Worm (Caenorhabditis elegans) whole organism, late embryonic: ENCODE measurements around the gene Y57G11B.6.

Experiments used
- C38D4.7 ChIP-seq: fragments of 200-800 bp; sonication (Bioruptor generic); optimal IDR thresholded peaks from 2 replicates; lab custom pipeline; 2018; ENCODE audit warnings: mild to moderate bottlenecking, missing genetic modification characterization, moderate library complexity, missing compliant biosample characterization
- F13H6.1 ChIP-seq: sonication (generic microtip); optimal IDR thresholded peaks from 2 replicates; lab custom pipeline; 2016; ENCODE audit warnings: missing genetic modification characterization, missing compliant biosample characterization
- K02D7.2 ChIP-seq: sonication (generic microtip); optimal IDR thresholded peaks from 2 replicates; lab custom pipeline; 2017; ENCODE audit warnings: mild to moderate bottlenecking, missing genetic modification characterization, missing compliant biosample characterization
- ahr-1 ChIP-seq: sonication (generic microtip); optimal IDR thresholded peaks from 2 replicates; lab custom pipeline; 2016; ENCODE audit warnings: missing genetic modification characterization, missing compliant biosample characterization
- ceh-18 ChIP-seq: sonication (generic microtip); optimal IDR thresholded peaks from 2 replicates; lab custom pipeline; 2016; ENCODE audit warnings: missing genetic modification characterization, missing compliant biosample characterization
- ceh-19 ChIP-seq: fragments of 200-800 bp; sonication (Bioruptor generic); optimal IDR thresholded peaks from 2 replicates; lab custom pipeline; 2018; ENCODE audit warnings: mild to moderate bottlenecking, missing genetic modification characterization, missing compliant biosample characterization
- ceh-2 ChIP-seq: sonication (generic microtip); optimal IDR thresholded peaks from 2 replicates; lab custom pipeline; 2016; ENCODE audit warnings: missing genotype, missing genetic modification characterization, missing compliant biosample characterization
- ceh-22 ChIP-seq: sonication (generic microtip); optimal IDR thresholded peaks from 2 replicates; lab custom pipeline; 2017; ENCODE audit warnings: missing biosample characterization, missing genetic modification characterization
- ceh-24 ChIP-seq: sonication (generic microtip); optimal IDR thresholded peaks from 2 replicates; lab custom pipeline; 2016; ENCODE audit warnings: mild to moderate bottlenecking, missing genetic modification characterization, missing compliant biosample characterization
- ceh-30 ChIP-seq: fragments of 150-350 bp; optimal IDR thresholded peaks from 2 replicates; lab custom pipeline; 2014; ENCODE audit warnings: missing biosample characterization, missing genetic modification characterization
- ceh-34 ChIP-seq: sonication (generic microtip); optimal IDR thresholded peaks from 2 replicates; lab custom pipeline; 2016; ENCODE audit warnings: mild to moderate bottlenecking, missing genetic modification characterization, missing compliant biosample characterization
- ceh-45 ChIP-seq: fragments of 200-800 bp; sonication (Bioruptor generic); IDR thresholded peaks from 2 replicates; pipeline ENCODE4 v1.3.6; 2022; ENCODE audit warnings: missing genetic modification reagents, missing genetic modification characterization, missing compliant biosample characterization
- ceh-6 ChIP-seq: fragments of 200-800 bp; sonication (Bioruptor generic); optimal IDR thresholded peaks from 2 replicates; lab custom pipeline; 2018; ENCODE audit warnings: mild to moderate bottlenecking, missing genetic modification characterization, missing compliant biosample characterization
- ceh-9 ChIP-seq: sonication (generic microtip); optimal IDR thresholded peaks from 2 replicates; lab custom pipeline; 2016; ENCODE audit warnings: mild to moderate bottlenecking, missing genetic modification characterization, inconsistent platforms, missing compliant biosample characterization
- dve-1 ChIP-seq: sonication (generic microtip); optimal IDR thresholded peaks from 2 replicates; lab custom pipeline; 2017; ENCODE audit warnings: antibody characterized with exemption, mild to moderate bottlenecking, missing genetic modification characterization, missing compliant biosample characterization
- elt-2 ChIP-seq: sonication (generic microtip); optimal IDR thresholded peaks from 2 replicates; lab custom pipeline; 2016; ENCODE audit warnings: missing genetic modification reagents, missing genetic modification characterization, missing compliant biosample characterization
- elt-4 ChIP-seq: sonication (generic microtip); optimal IDR thresholded peaks from 2 replicates; lab custom pipeline; 2016; ENCODE audit warnings: missing genetic modification characterization, missing compliant biosample characterization
- ets-4 ChIP-seq: sonication (generic microtip); optimal IDR thresholded peaks from 2 replicates; lab custom pipeline; 2016; ENCODE audit warnings: missing genetic modification characterization, missing compliant biosample characterization
- fax-1 ChIP-seq: sonication (generic microtip); optimal IDR thresholded peaks from 2 replicates; lab custom pipeline; 2016; ENCODE audit warnings: missing genotype, missing genetic modification characterization, missing compliant biosample characterization
- gmeb-2 ChIP-seq: sonication (generic microtip); optimal IDR thresholded peaks from 2 replicates; lab custom pipeline; 2016; ENCODE audit warnings: missing genetic modification characterization, inconsistent platforms, missing compliant biosample characterization
- hlh-13 ChIP-seq: fragments of 200-800 bp; sonication (Bioruptor generic); optimal IDR thresholded peaks from 2 replicates; lab custom pipeline; 2018; ENCODE audit warnings: mild to moderate bottlenecking, missing genetic modification characterization, missing compliant biosample characterization
- hlh-15 ChIP-seq: sonication (generic microtip); optimal IDR thresholded peaks from 2 replicates; lab custom pipeline; 2016; ENCODE audit warnings: missing genetic modification characterization, missing compliant biosample characterization
- hlh-30 ChIP-seq: sonication (generic microtip); optimal IDR thresholded peaks from 2 replicates; lab custom pipeline; 2017; ENCODE audit warnings: antibody characterized with exemption, missing genetic modification characterization, missing compliant biosample characterization; ENCODE audit not compliant: insufficient read depth
- hlh-6 ChIP-seq: sonication (generic microtip); optimal IDR thresholded peaks from 2 replicates; lab custom pipeline; 2016; ENCODE audit warnings: missing genotype, missing genetic modification characterization, missing compliant biosample characterization
- lim-6 ChIP-seq: sonication (generic microtip); optimal IDR thresholded peaks from 2 replicates; lab custom pipeline; 2016; ENCODE audit warnings: missing genetic modification characterization, missing compliant biosample characterization
- madf-2 ChIP-seq: sonication (generic microtip); optimal IDR thresholded peaks from 2 replicates; lab custom pipeline; 2017; ENCODE audit warnings: missing genetic modification characterization, missing compliant biosample characterization
- mec-3 ChIP-seq: sonication (generic microtip); optimal IDR thresholded peaks from 2 replicates; lab custom pipeline; 2016; ENCODE audit warnings: borderline replicate concordance, missing genetic modification characterization, missing compliant biosample characterization
- pat-9 ChIP-seq: fragments of 200-800 bp; sonication (Bioruptor generic); optimal IDR thresholded peaks from 2 replicates; lab custom pipeline; 2018; ENCODE audit warnings: mild to moderate bottlenecking, missing genetic modification characterization, moderate library complexity, missing compliant biosample characterization
- pha-2 ChIP-seq: sonication (generic microtip); optimal IDR thresholded peaks from 2 replicates; lab custom pipeline; 2017; ENCODE audit warnings: mild to moderate bottlenecking, missing genetic modification characterization, missing compliant biosample characterization
- pha-4 ChIP-seq: fragments of 150-350 bp; optimal IDR thresholded peaks from 2 replicates; lab custom pipeline; 2018; ENCODE audit warnings: missing biosample characterization, missing genetic modification reagents, missing genetic modification characterization
- pqm-1 ChIP-seq: sonication (generic microtip); optimal IDR thresholded peaks from 2 replicates; lab custom pipeline; 2016; ENCODE audit warnings: missing genetic modification characterization, missing compliant biosample characterization
- sox-4 ChIP-seq: sonication (generic microtip); optimal IDR thresholded peaks from 2 replicates; lab custom pipeline; 2017; ENCODE audit warnings: mild to moderate bottlenecking, missing genetic modification characterization, inconsistent platforms, missing compliant biosample characterization
- syd-9 ChIP-seq: sonication (generic microtip); optimal IDR thresholded peaks from 2 replicates; lab custom pipeline; 2016; ENCODE audit warnings: mild to moderate bottlenecking, missing genetic modification characterization, moderate library complexity, missing compliant biosample characterization
- tbx-7 ChIP-seq: sonication (generic microtip); optimal IDR thresholded peaks from 2 replicates; lab custom pipeline; 2016; ENCODE audit warnings: missing genotype, missing genetic modification characterization, missing compliant biosample characterization
- ztf-16 ChIP-seq: sonication (generic microtip); optimal IDR thresholded peaks from 2 replicates; lab custom pipeline; 2017; ENCODE audit warnings: missing genetic modification characterization, missing compliant biosample characterization

Y57G11B.6 gene

DNA sequence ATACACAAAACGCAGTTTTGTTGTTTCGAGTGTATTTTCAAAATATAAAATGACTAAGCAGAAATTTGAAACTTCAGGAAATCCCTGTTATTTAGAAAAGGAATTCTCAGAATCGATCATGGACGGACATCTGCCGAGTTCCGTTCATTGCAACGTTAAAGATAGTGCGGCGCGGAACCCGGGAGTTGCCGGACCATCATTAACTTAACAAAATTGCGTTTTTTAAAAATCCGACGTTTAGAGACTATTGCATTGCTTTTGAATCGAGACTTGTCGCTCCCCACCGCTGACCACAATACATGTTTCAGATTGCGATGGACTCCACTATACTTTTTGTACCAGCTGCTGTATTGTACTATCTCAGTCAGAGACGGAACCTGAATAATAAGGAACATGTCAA is 24.7 kb downstream of the Y57G11B.6 start:
- no peak for TF ChIP-seq ceh-2 (tag; lab: Kevin White, UChicago)

DNA sequence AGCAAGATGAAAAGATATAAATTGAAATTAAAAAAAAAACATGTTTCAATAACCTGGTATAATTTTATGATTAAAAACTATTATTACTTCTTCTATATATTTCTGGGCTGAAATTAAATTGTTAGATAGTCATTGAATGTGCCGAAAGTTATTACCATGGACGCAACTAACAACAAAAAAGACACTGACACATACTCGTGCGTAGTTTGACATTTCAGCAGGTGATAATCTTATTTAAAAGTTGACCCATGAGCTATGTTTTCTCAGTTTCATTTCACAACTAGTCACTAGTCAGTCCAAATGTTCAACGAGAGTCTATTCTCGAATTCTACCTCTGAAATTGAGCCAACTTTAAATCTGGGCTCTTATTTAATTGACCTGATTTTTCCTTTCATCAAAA is 26.0 kb downstream of the Y57G11B.6 start, which contains the start of gene T27E7.3:
TSS of gene T27E7.3 (plus strand) at position 301 of the 400 bp plus-strand sequence.
- no peak for TF ChIP-seq tbx-7 (tag; lab: Kevin White, UChicago)
- TF ChIP-seq fax-1 (tag; lab: Kevin White, UChicago), result no peak
- no peak for TF ChIP-seq ceh-2 (tag; lab: Kevin White, UChicago)

DNA sequence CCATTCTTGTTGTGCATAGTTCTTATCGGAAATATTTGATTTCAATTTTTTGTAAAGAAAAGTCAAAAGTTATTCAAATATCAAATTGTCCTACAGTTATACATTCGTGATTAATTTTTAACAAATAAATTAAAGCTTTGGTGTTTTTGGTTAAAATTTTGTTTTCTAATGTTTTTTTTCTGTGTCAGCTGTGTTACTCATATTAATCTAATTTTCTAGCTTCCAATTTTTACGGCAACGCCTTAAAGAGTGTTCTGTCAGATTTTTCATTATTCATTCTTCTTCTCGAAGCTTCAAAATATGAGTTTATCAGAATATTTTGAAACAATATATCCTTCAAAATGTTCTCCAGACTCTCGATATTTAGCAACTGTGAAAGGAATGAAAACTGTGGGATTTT is 31.1 kb downstream of the Y57G11B.6 start, which contains the start of gene srh-63:
TSS of gene srh-63 (plus strand) at position 301 of the 400 bp plus-strand sequence.
- no peak for TF ChIP-seq mec-3
- no peak for TF ChIP-seq ahr-1 (tag; lab: Kevin White, UChicago)
- no peak for TF ChIP-seq pqm-1 (tag; lab: Kevin White, UChicago)
- TF ChIP-seq hlh-15 (tag; lab: Kevin White, UChicago), result no peak
- TF ChIP-seq ceh-45, result no peak
- TF ChIP-seq hlh-6 (tag; lab: Kevin White, UChicago), result no peak
- TF ChIP-seq hlh-30 (tag; lab: Kevin White, UChicago), result no peak
- no peak for TF ChIP-seq ceh-34
- TF ChIP-seq pha-2 (tag; lab: Kevin White, UChicago), result no peak
- no peak for TF ChIP-seq hlh-13
- no peak for TF ChIP-seq ceh-30 (tag; lab: Kevin White, UChicago)

DNA sequence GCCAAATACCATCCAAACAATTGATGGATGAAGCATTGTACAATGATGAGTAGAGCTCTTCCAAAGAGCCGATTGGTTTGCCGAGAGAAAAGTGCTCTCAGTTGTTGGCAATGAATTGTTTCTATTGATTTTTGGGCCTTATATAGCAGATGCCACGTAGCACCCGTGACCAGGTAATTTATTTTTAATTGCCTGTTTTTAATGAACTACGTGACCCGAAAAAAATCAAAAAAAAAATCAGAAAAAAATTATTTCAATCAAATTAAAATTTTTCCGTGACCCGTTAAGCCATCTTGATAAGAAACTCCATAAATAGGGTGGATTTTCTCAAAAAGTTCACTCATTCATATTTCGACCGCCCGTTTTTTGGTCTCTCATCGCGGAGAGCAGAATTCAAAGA is 35.3 kb downstream of the Y57G11B.6 start, which contains the start of the genes Y57G11A.2 and T27E7.1:
TSS of gene Y57G11A.2 (minus strand) at position 101 of the 400 bp plus-strand sequence.
TSS of gene T27E7.1 (plus strand) at position 337 of the 400 bp plus-strand sequence.
- no peak for TF ChIP-seq ets-4
- no peak for TF ChIP-seq gmeb-2
- no peak for TF ChIP-seq madf-2 (tag; lab: Kevin White, UChicago)
- TF ChIP-seq elt-2, result no peak
- TF ChIP-seq pat-9 (tag; lab: Kevin White, UChicago), result no peak
- TF ChIP-seq K02D7.2, result no peak

DNA sequence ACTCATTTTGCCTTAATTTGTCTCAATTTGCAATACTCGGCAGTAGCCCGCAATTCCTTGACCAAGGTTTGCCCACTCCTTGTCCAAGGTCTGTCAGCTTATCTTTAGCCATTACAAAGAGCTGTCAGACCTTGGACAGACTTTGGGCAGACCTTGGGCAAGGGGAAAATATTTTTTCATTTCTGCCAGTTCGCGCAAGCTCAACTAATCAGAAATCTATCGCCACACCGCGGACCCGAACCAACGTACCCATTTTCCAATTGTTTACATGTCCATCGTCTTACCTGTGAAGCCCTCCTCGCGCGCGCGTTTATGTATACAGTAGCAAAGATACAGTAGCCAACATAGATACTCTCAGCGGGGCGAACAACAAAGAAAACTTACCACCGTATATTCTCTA is 39.5 kb downstream of the Y57G11B.6 start:
- TF ChIP-seq fax-1 (tag; lab: Kevin White, UChicago), result no peak
- TF ChIP-seq F13H6.1 (tag; lab: Kevin White, UChicago), result no peak
- no peak for TF ChIP-seq ztf-16 (tag; lab: Kevin White, UChicago)
- TF ChIP-seq, all 69 proteins: peak for 0

DNA sequence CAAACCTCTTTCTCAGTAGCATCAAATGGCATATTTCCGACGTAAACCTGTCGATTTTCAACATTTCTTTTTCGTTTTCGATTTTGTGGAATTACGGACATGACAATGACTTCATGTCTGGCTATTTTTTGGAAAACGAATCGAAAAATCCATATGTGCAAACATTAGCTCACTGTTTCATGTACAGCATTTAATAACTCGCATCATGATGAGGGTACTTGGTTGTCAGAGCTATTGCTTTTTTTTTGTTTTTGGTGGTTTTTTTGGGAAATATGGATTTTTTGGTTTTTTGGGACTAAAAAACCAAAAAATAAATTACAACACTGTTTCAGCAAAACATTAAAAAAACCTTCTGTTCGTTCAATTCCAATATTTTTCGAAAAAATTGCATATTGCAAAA is 42.3 kb downstream of the Y57G11B.6 start, which contains the start of gene Y57G11A.5:
TSS of gene Y57G11A.5 (minus strand) at position 101 of the 400 bp plus-strand sequence.
- TF ChIP-seq ceh-24 (tag; lab: Kevin White, UChicago), result no peak
- TF ChIP-seq ceh-18 (tag; lab: Kevin White, UChicago), result no peak
- no peak for TF ChIP-seq ceh-19
- TF ChIP-seq ceh-2 (tag; lab: Kevin White, UChicago), result no peak
- TF ChIP-seq pha-4 (tag; lab: Kevin White, UChicago), result no peak
- no peak for TF ChIP-seq pat-9 (tag; lab: Kevin White, UChicago)
- TF ChIP-seq elt-4 (tag; lab: Kevin White, UChicago), result no peak
- no peak for TF ChIP-seq pqm-1 (tag; lab: Kevin White, UChicago)
- no peak for TF ChIP-seq pha-2 (tag; lab: Kevin White, UChicago)
- TF ChIP-seq syd-9 (tag; lab: Kevin White, UChicago), result no peak
- TF ChIP-seq ceh-9 (tag; lab: Kevin White, UChicago), result no peak
- TF ChIP-seq dve-1 (tag; lab: Kevin White, UChicago), result no peak
- no peak for TF ChIP-seq C38D4.7
- TF ChIP-seq sox-4 (tag; lab: Kevin White, UChicago), result no peak
- TF ChIP-seq ceh-6 (GFP tag; lab: Kevin White, UChicago), result no peak
- no peak for TF ChIP-seq ceh-22
- no peak for TF ChIP-seq F13H6.1 (tag; lab: Kevin White, UChicago)
- no peak for TF ChIP-seq hlh-13
- TF ChIP-seq tbx-7 (tag; lab: Kevin White, UChicago), result no peak
- TF ChIP-seq lim-6 (tag; lab: Kevin White, UChicago), result no peak
